Worm (Caenorhabditis elegans): ENCODE results near the gene nlp-29.

nlp-29 gene

ce11 chrV:3984178-3984577, at the start of gene nlp-29:
Gene nlp-29 (plus strand): TSS chrV:3984425.
- TF ChIP-seq nhr-6 (tag; optimal IDR thresholded peaks at IDR 0.05) (no peak), nhr-25 (tag; optimal IDR thresholded peaks at IDR 0.05) (peak; percentile 77), sma-9 (GFP tag; optimal IDR thresholded peaks at IDR 0.05) (peak; percentile 63), sma-9 (tag; optimal IDR thresholded peaks at IDR 0.05) (no peak), sma-3 (GFP tag; optimal IDR thresholded peaks at IDR 0.05) (peak; percentile 79), blmp-1 (tag; optimal IDR thresholded peaks at IDR 0.05; ENCODE audit: insufficient read depth) (peak; percentile 50), skn-1 (tag; optimal IDR thresholded peaks at IDR 0.05) (no peak), crh-2 (tag; optimal IDR thresholded peaks at IDR 0.05) (peak; percentile 49), nhr-77 (tag; optimal IDR thresholded peaks at IDR 0.05) (no peak), nhr-21 (tag; optimal IDR thresholded peaks at IDR 0.05) (peak; percentile 59)

DNA sequence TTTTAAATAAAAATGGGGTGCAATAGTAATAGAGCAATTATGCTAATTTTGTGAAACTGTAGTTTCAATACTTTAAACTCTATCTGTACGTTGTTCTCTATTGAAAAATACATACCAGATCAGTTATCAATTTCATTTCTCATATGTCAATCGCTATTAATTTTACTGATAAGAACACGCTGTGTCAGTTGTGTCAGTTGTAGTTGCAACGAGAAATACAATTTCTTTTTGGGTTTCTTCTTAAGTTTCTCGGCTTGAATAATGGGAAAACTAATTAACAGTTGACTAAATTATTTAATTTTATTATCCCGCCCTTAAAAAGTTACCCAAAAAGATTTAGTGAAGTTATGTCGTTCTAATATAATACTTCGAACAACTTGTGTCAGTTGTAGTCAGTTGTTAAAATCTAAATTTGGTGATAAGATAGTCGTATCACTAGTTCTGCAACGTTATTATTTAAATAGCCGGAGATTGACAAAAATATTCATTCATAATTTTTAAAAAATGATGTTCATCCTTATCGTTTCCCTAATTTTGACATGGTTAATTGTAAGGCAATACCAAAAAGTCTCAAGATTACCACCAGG, 48.2 kb upstream of the nlp-29 start, which contains the start of gene cyp-35A5:
TSS of gene cyp-35A5 (plus strand) at position 435 of the 587 bp plus-strand sequence.
- no peak for TF ChIP-seq nhr-11 (tag; optimal IDR thresholded peaks at IDR 0.05)
- no peak for TF ChIP-seq nhr-237 (tag; optimal IDR thresholded peaks at IDR 0.05)
- TF ChIP-seq fos-1 (tag; optimal IDR thresholded peaks at IDR 0.05), result peak; percentile 7

- TF ChIP-seq peb-1 (tag; optimal IDR thresholded peaks at IDR 0.05), result no peak
- no peak for TF ChIP-seq alr-1 (tag; optimal IDR thresholded peaks at IDR 0.05)
- TF ChIP-seq lin-39 (tag; optimal IDR thresholded peaks at IDR 0.05), result no peak
- no peak for TF ChIP-seq unc-55 (GFP tag; optimal IDR thresholded peaks at IDR 0.05)
- TF ChIP-seq nhr-129 (tag; optimal IDR thresholded peaks at IDR 0.05), result no peak
- no peak for TF ChIP-seq ceh-16 (tag; optimal IDR thresholded peaks at IDR 0.05)
- no peak for TF ChIP-seq lin-13 (GFP tag; optimal IDR thresholded peaks at IDR 0.05)
- TF ChIP-seq nhr-6 (tag; optimal IDR thresholded peaks at IDR 0.05), result no peak
- TF ChIP-seq ztf-4 (tag; optimal IDR thresholded peaks at IDR 0.05), result no peak
- TF ChIP-seq nhr-11 (tag; optimal IDR thresholded peaks at IDR 0.05), result no peak
- TF ChIP-seq skn-1 (tag; optimal IDR thresholded peaks at IDR 0.05), result no peak
- no peak for TF ChIP-seq nhr-12 (tag; optimal IDR thresholded peaks at IDR 0.05)
- no peak for TF ChIP-seq gmeb-1 (tag; optimal IDR thresholded peaks at IDR 0.05)
- no peak for TF ChIP-seq egl-27 (tag; optimal IDR thresholded peaks at IDR 0.05)
- no peak for TF ChIP-seq ztf-1 (GFP tag; conservative IDR thresholded peaks at IDR 0.05)
- no peak for TF ChIP-seq Y55F3AM.14 (GFP tag; optimal IDR thresholded peaks at IDR 0.05)
- TF ChIP-seq snpc-4 (tag; optimal IDR thresholded peaks at IDR 0.05), result no peak
Measured at ce11 chrV:3938789-3939188, 45.4 kb upstream of the nlp-29 start, which contains the start of gene cyp-35B1. Gene cyp-35B1 (plus strand): TSS chrV:3939032.

DNA sequence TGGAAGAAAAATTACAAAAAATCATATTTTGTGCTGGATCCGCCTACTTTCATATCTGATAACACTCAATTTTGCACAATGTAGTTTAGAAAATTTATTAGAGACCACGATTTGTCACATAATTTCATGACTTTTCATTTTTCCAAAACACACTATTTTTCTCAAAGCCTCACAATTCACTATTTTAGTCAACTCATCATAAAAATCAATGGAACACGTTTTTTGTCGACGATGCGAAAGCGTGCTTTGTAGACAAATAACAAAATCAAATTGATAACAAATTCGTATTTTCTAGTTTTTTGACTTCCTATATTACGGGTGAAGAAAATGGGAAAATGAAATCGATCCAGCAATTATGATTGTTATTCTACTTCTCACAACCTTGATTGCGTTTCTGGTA, 42.4 kb upstream of the nlp-29 start, which contains the start of gene cyp-35B2:
TSS of gene cyp-35B2 (plus strand) at position 301 of the 400 bp plus-strand sequence.
- TF ChIP-seq ceh-16 (tag; optimal IDR thresholded peaks at IDR 0.05) (no peak), ztf-1 (GFP tag; conservative IDR thresholded peaks at IDR 0.05) (no peak), lin-39 (tag; optimal IDR thresholded peaks at IDR 0.05) (no peak), mab-5 (tag; optimal IDR thresholded peaks at IDR 0.05) (no peak), nhr-12 (tag; optimal IDR thresholded peaks at IDR 0.05) (no peak)

- TF ChIP-seq ZK546.5 (tag; optimal IDR thresholded peaks at IDR 0.05), result no peak
- TF ChIP-seq unc-62 (GFP tag; optimal IDR thresholded peaks at IDR 0.05), result no peak
- TF ChIP-seq mbf-1 (tag; optimal IDR thresholded peaks at IDR 0.05), result no peak
- TF ChIP-seq zag-1 (tag; optimal IDR thresholded peaks at IDR 0.05), result no peak
- no peak for TF ChIP-seq ztf-1 (GFP tag; conservative IDR thresholded peaks at IDR 0.05)
- no peak for TF ChIP-seq lin-39 (tag; optimal IDR thresholded peaks at IDR 0.05)
- no peak for TF ChIP-seq lin-13 (GFP tag; optimal IDR thresholded peaks at IDR 0.05)
- TF ChIP-seq Y55F3AM.14 (GFP tag; optimal IDR thresholded peaks at IDR 0.05), result no peak
- no peak for TF ChIP-seq F13H6.1 (tag; optimal IDR thresholded peaks at IDR 0.05)
- no peak for TF ChIP-seq alr-1 (tag; optimal IDR thresholded peaks at IDR 0.05)
- TF ChIP-seq nhr-237 (tag; optimal IDR thresholded peaks at IDR 0.05), result no peak
- TF ChIP-seq unc-39 (tag; optimal IDR thresholded peaks at IDR 0.05), result no peak
Measured at ce11 chrV:3943364-3943763, 40.9 kb upstream of the nlp-29 start.
